Fruit fly (Drosophila melanogaster) whole organism, embryonic: ENCODE data around the gene TkR86C.

Experiments
- ATbp ChIP-seq: fragments of 200-800 bp; sonication (Bioruptor generic); optimal IDR thresholded peaks from 2 replicates; lab custom pipeline; 2017; ENCODE audit warnings: missing biosample characterization, mild to moderate bottlenecking, missing genetic modification characterization, missing genetic modification reagents
- Antp ChIP-seq: fragments of 200-800 bp; sonication (Bioruptor generic); optimal IDR thresholded peaks from 3 replicates; lab custom pipeline; 2016; ENCODE audit warnings: missing biosample characterization, missing genetic modification characterization
- BtbVII ChIP-seq: fragments of 200-800 bp; sonication (Bioruptor generic); optimal IDR thresholded peaks from 3 replicates; lab custom pipeline; 2017; ENCODE audit warnings: missing biosample characterization, mild to moderate bottlenecking, missing genetic modification characterization
- CG10274 ChIP-seq: fragments of 200-800 bp; sonication (Bioruptor generic); optimal IDR thresholded peaks from 3 replicates; lab custom pipeline; 2017; ENCODE audit warnings: missing biosample characterization, mild to moderate bottlenecking, missing genetic modification characterization
- CG10321 ChIP-seq: fragments of 200-800 bp; sonication (Bioruptor generic); IDR thresholded peaks from 2 replicates; pipeline ENCODE4 v1.3.6; 2022; ENCODE audit warnings: missing biosample characterization, missing genetic modification characterization
- CG13296 ChIP-seq: fragments of 200-800 bp; sonication (Bioruptor generic); optimal IDR thresholded peaks from 3 replicates; lab custom pipeline; 2018; ENCODE audit warnings: missing biosample characterization, mild to moderate bottlenecking, missing genetic modification characterization
- CG14667 ChIP-seq: fragments of 200-800 bp; sonication (Bioruptor generic); IDR thresholded peaks from 2 replicates; pipeline ENCODE4 v1.3.6; 2022; ENCODE audit warnings: missing biosample characterization, missing genetic modification characterization
- CG14710 ChIP-seq: fragments of 200-800 bp; sonication (Bioruptor generic); optimal IDR thresholded peaks from 3 replicates; lab custom pipeline; 2019; ENCODE audit warnings: missing biosample characterization, mild to moderate bottlenecking, missing genetic modification characterization, moderate library complexity
- CG16779 ChIP-seq: fragments of 200-800 bp; sonication (Bioruptor generic); IDR thresholded peaks from 2 replicates; pipeline ENCODE4 v1.3.6; 2022; ENCODE audit warnings: missing biosample characterization, missing genetic modification characterization
- CG2199 ChIP-seq: fragments of 200-800 bp; sonication (Bioruptor generic); IDR thresholded peaks from 3 replicates; pipeline ENCODE4 v1.3.6; 2022; ENCODE audit warnings: missing biosample characterization, missing genetic modification characterization
- CG32532 ChIP-seq: fragments of 200-800 bp; sonication (Bioruptor generic); IDR thresholded peaks from 2 replicates; pipeline ENCODE4 v1.3.6; 2022; ENCODE audit warnings: missing biosample characterization, missing genetic modification characterization
- CG4282 ChIP-seq: fragments of 200-800 bp; sonication (Bioruptor generic); optimal IDR thresholded peaks from 2 replicates; lab custom pipeline; 2016; ENCODE audit warnings: missing biosample characterization, missing genetic modification characterization
- CG6683 ChIP-seq: fragments of 200-800 bp; sonication (Bioruptor generic); optimal IDR thresholded peaks from 2 replicates; lab custom pipeline; 2017; ENCODE audit warnings: missing biosample characterization, mild to moderate bottlenecking, missing genetic modification characterization, missing genetic modification reagents
- CG8290 ChIP-seq, 3 experiments: fragments of 200-800 bp; sonication (Bioruptor generic); optimal IDR thresholded peaks; 2 replicates each; lab custom pipeline; 2016 to 2019; ENCODE audit warnings: missing biosample characterization in 3 of 3, missing genetic modification characterization in 3 of 3, mild to moderate bottlenecking in 2 of 3, moderate library complexity in 1 of 3
- CG9215 ChIP-seq: fragments of 200-800 bp; sonication (Bioruptor generic); IDR thresholded peaks from 2 replicates; pipeline ENCODE4 v1.3.6; 2022; ENCODE audit warnings: missing biosample characterization, missing genetic modification characterization
- CG9727 ChIP-seq: fragments of 200-800 bp; sonication (Bioruptor generic); optimal IDR thresholded peaks from 3 replicates; lab custom pipeline; 2017; ENCODE audit warnings: missing biosample characterization, mild to moderate bottlenecking, missing genetic modification characterization
- Dbx ChIP-seq: fragments of 200-800 bp; sonication (Bioruptor generic); IDR thresholded peaks from 3 replicates; pipeline ENCODE4 v1.3.6; 2022; ENCODE audit warnings: missing biosample characterization, missing genetic modification characterization
- H2.0 ChIP-seq: fragments of 200-800 bp; sonication (Bioruptor generic); IDR thresholded peaks from 2 replicates; pipeline ENCODE4 v1.3.6; 2022; ENCODE audit warnings: missing biosample characterization, missing genetic modification characterization
- HmgZ ChIP-seq: fragments of 200-800 bp; sonication (Bioruptor generic); optimal IDR thresholded peaks from 2 replicates; lab custom pipeline; 2018; ENCODE audit warnings: missing biosample characterization, mild to moderate bottlenecking, missing genetic modification characterization
- MESR4 ChIP-seq: fragments of 200-800 bp; sonication (Bioruptor generic); optimal IDR thresholded peaks from 2 replicates; lab custom pipeline; 2018; ENCODE audit warnings: missing biosample characterization, mild to moderate bottlenecking, missing genetic modification characterization, moderate library complexity
- Mad ChIP-seq: fragments of 200-800 bp; sonication (Bioruptor generic); optimal IDR thresholded peaks from 2 replicates; lab custom pipeline; 2016; ENCODE audit warnings: missing biosample characterization, missing genetic modification characterization
- Mrtf ChIP-seq: fragments of 200-800 bp; sonication (Bioruptor generic); IDR thresholded peaks from 3 replicates; pipeline ENCODE4 v1.3.6; 2022; ENCODE audit warnings: missing biosample characterization, missing genetic modification characterization
- NC2β ChIP-seq: fragments of 200-800 bp; sonication (Bioruptor generic); optimal IDR thresholded peaks from 2 replicates; lab custom pipeline; 2016; ENCODE audit warnings: missing biosample characterization, missing genetic modification characterization
- Neu2 ChIP-seq: fragments of 200-800 bp; sonication (Bioruptor generic); optimal IDR thresholded peaks from 3 replicates; lab custom pipeline; 2016; ENCODE audit warnings: missing biosample characterization, missing genetic modification characterization, borderline replicate concordance
- Nf-YB ChIP-seq: fragments of 200-800 bp; sonication (Bioruptor generic); optimal IDR thresholded peaks from 3 replicates; lab custom pipeline; 2019; ENCODE audit warnings: missing biosample characterization, mild to moderate bottlenecking, missing genetic modification characterization, moderate library complexity
- Nf-YC ChIP-seq: fragments of 200-800 bp; optimal IDR thresholded peaks from 3 replicates; lab custom pipeline; 2019; ENCODE audit warnings: missing biosample characterization, mild to moderate bottlenecking, missing genetic modification characterization, moderate library complexity
- Ravus ChIP-seq: fragments of 200-800 bp; sonication (Bioruptor generic); IDR thresholded peaks from 2 replicates; pipeline ENCODE4 v1.3.6; 2022; ENCODE audit warnings: missing biosample characterization, missing genetic modification characterization
- Trl ChIP-seq, 3 experiments: fragments of >200 bp in 2 of 3; fragments of 200-800 bp in 1 of 3; sonication (Bioruptor generic) in 1 of 3; optimal IDR thresholded peaks; 2 replicates in 1 of 3; 3 replicates in 2 of 3; lab custom pipeline; 2016 to 2017; ENCODE audit warnings: missing biosample characterization in 1 of 3, missing genetic modification characterization in 1 of 3
- Vsx1 ChIP-seq: fragments of 200-800 bp; sonication (Bioruptor generic); optimal IDR thresholded peaks from 2 replicates; lab custom pipeline; 2017; ENCODE audit warnings: missing biosample characterization, mild to moderate bottlenecking, missing genetic modification characterization, missing genetic modification reagents
- az2 ChIP-seq: fragments of 200-800 bp; sonication (Bioruptor generic); optimal IDR thresholded peaks from 3 replicates; lab custom pipeline; 2016; ENCODE audit warnings: missing biosample characterization, missing genetic modification characterization
- bcd ChIP-seq: fragments of 200-800 bp; sonication (Bioruptor generic); optimal IDR thresholded peaks from 2 replicates; lab custom pipeline; 2017; ENCODE audit warnings: missing biosample characterization, mild to moderate bottlenecking, missing genetic modification characterization
- cg ChIP-seq: fragments of 200-800 bp; sonication (Bioruptor generic); optimal IDR thresholded peaks from 3 replicates; lab custom pipeline; 2019; ENCODE audit warnings: missing biosample characterization, mild to moderate bottlenecking, missing genetic modification characterization, moderate library complexity
- dimm ChIP-seq: fragments of 200-800 bp; sonication (Bioruptor generic); IDR thresholded peaks from 2 replicates; pipeline ENCODE4 v1.3.6; 2022; ENCODE audit warnings: missing biosample characterization, missing genetic modification characterization
- dpn ChIP-seq, 2 experiments: fragments of 200-800 bp; sonication (Bioruptor generic); optimal IDR thresholded peaks; 3 replicates each; lab custom pipeline; 2016; ENCODE audit warnings: missing biosample characterization in 2 of 2, missing genetic modification characterization in 2 of 2
- gsb ChIP-seq: fragments of 200-800 bp; sonication (Bioruptor generic); IDR thresholded peaks from 2 replicates; pipeline ENCODE4 v1.3.6; 2022; ENCODE audit warnings: missing biosample characterization, missing genetic modification characterization
- hkb ChIP-seq, 2 experiments: fragments of 200-800 bp in 1 of 2; fragments of >200 bp in 1 of 2; sonication (Bioruptor generic) in 1 of 2; IDR thresholded peaks in 1 of 2; optimal IDR thresholded peaks in 1 of 2; 2 replicates each; pipeline versions ENCODE4 v1.3.6 to Lab custom; 2017 to 2022; ENCODE audit warnings: missing biosample characterization in 1 of 2, missing genetic modification characterization in 1 of 2
- jumu ChIP-seq: fragments of 200-800 bp; sonication (Bioruptor generic); optimal IDR thresholded peaks from 3 replicates; lab custom pipeline; 2016; ENCODE audit warnings: missing biosample characterization, missing genetic modification characterization
- lola ChIP-seq, 3 experiments: fragments of >200 bp in 2 of 3; fragments of 200-800 bp in 1 of 3; sonication (Bioruptor generic) in 1 of 3; optimal IDR thresholded peaks; 2 replicates each; lab custom pipeline; 2017 to 2019; ENCODE audit warnings: missing biosample characterization in 3 of 3, missing genetic modification characterization in 3 of 3, mild to moderate bottlenecking in 1 of 3, moderate library complexity in 1 of 3
- maf-S ChIP-seq: fragments of 200-800 bp; sonication (Bioruptor generic); optimal IDR thresholded peaks from 2 replicates; lab custom pipeline; 2016; ENCODE audit warnings: missing biosample characterization, missing genetic modification characterization
- mam ChIP-seq: fragments of 200-800 bp; sonication (Bioruptor generic); optimal IDR thresholded peaks from 3 replicates; lab custom pipeline; 2016; ENCODE audit warnings: missing biosample characterization, missing genetic modification characterization
- mirr ChIP-seq: fragments of 200-800 bp; sonication (Bioruptor generic); optimal IDR thresholded peaks from 3 replicates; lab custom pipeline; 2018; ENCODE audit warnings: missing biosample characterization, mild to moderate bottlenecking, missing genetic modification characterization
- nerfin-2 ChIP-seq: fragments of 200-800 bp; sonication (Bioruptor generic); IDR thresholded peaks from 2 replicates; pipeline ENCODE4 v1.3.6; 2022; ENCODE audit warnings: missing biosample characterization, missing genetic modification characterization; ENCODE audit not compliant: partially characterized antibody
- nmo ChIP-seq: fragments of 200-800 bp; sonication (Bioruptor generic); optimal IDR thresholded peaks from 2 replicates; lab custom pipeline; 2018; ENCODE audit warnings: missing biosample characterization, mild to moderate bottlenecking, missing genetic modification characterization, moderate library complexity
- pfk ChIP-seq: fragments of 200-800 bp; sonication (Bioruptor generic); optimal IDR thresholded peaks from 2 replicates; lab custom pipeline; 2018; ENCODE audit warnings: missing biosample characterization, mild to moderate bottlenecking, missing genetic modification characterization, moderate library complexity
- pnt ChIP-seq: fragments of 200-800 bp; sonication (Bioruptor generic); optimal IDR thresholded peaks from 3 replicates; lab custom pipeline; 2016; ENCODE audit warnings: missing biosample characterization, missing genetic modification characterization
- pzg ChIP-seq: fragments of 200-800 bp; sonication (Bioruptor generic); optimal IDR thresholded peaks from 3 replicates; lab custom pipeline; 2018; ENCODE audit warnings: missing biosample characterization, mild to moderate bottlenecking, missing genetic modification characterization, moderate library complexity
- tll ChIP-seq, 2 experiments: fragments of 200-800 bp in 1 of 2; fragments of >200 bp in 1 of 2; sonication (Bioruptor generic) in 1 of 2; optimal IDR thresholded peaks; 2 replicates each; lab custom pipeline; 2017 to 2019; ENCODE audit warnings: missing biosample characterization in 2 of 2, missing genetic modification characterization in 2 of 2, mild to moderate bottlenecking in 1 of 2, moderate library complexity in 1 of 2
- tx ChIP-seq: fragments of 200-800 bp; sonication (Bioruptor generic); optimal IDR thresholded peaks from 2 replicates; lab custom pipeline; 2016; ENCODE audit warnings: missing biosample characterization, missing genetic modification characterization
- z ChIP-seq: fragments of 200-800 bp; sonication (Bioruptor generic); IDR thresholded peaks from 3 replicates; pipeline ENCODE4 v1.3.6; 2022; ENCODE audit warnings: missing biosample characterization, missing genetic modification characterization

TkR86C gene

DNA sequence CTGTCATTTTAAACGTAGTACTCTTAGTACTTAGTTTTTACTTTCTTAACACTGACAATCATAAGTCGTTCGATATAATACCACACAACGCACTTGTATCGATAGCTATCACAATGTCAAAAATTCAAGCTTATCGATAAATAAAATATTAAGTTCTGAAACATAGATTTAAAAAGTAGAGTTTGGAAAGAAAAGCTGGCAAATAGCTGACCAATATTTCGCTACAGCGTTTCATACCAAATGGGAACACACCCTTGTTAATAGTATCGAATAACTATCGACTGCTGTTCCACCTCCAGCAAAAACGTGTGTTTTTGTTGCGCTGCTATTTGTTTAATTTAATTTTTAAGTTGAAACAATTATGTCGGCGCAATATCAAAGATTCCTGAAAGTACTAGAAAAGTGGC, 54.7 kb downstream of the TkR86C start, which contains the start of the genes pug, CG14683 and CG46459 (continued):
- TF ChIP-seq CG14710 (tag; lab: Kevin White, UChicago), result peak; percentile 64
- TF ChIP-seq bcd (GFP tag; lab: Kevin White, UChicago), result peak; percentile 16
- no peak for TF ChIP-seq Vsx1 (GFP tag; lab: Kevin White, UChicago)
- no peak for TF ChIP-seq CG2199 (GFP tag; lab: Robert Waterston, UW)
- TF ChIP-seq Mrtf (GFP tag; lab: Robert Waterston, UW), result no peak
- TF ChIP-seq CG10321 (GFP tag; lab: Robert Waterston, UW), result no peak
- peak; percentile 94 for TF ChIP-seq nerfin-2 (GFP tag; lab: Robert Waterston, UW)
- no peak for TF ChIP-seq gsb
- no peak for TF ChIP-seq cg (GFP tag; lab: Kevin White, UChicago)
- peak; percentile 33 for TF ChIP-seq CG9727 (GFP tag; lab: Kevin White, UChicago)
- no peak for TF ChIP-seq mirr (GFP tag; lab: Kevin White, UChicago)
- TF ChIP-seq CG6683, result no peak
- TF ChIP-seq HmgZ (tag; lab: Kevin White, UChicago), result peak; percentile 24
- TF ChIP-seq nmo (GFP tag; lab: Kevin White, UChicago), result peak; percentile 63
- no peak for TF ChIP-seq hkb (optimal IDR thresholded peaks at IDR 0.05; lab: Kevin White, UChicago)
- peak; percentile 35; the same call in 1 of the 2 replicates for TF ChIP-seq hkb (GFP tag; IDR thresholded peaks at IDR 0.05; lab: Robert Waterston, UW)
- TF ChIP-seq dimm, result no peak
- TF ChIP-seq ATbp, result no peak
- TF ChIP-seq Nf-YC (tag; lab: Kevin White, UChicago), result peak; percentile 25
- TF ChIP-seq pzg (GFP tag; lab: Kevin White, UChicago), result peak; percentile 68
- TF ChIP-seq BtbVII (GFP tag; lab: Kevin White, UChicago), result no peak
- peak; percentile 18 for TF ChIP-seq tx
- TF ChIP-seq pfk (GFP tag; lab: Kevin White, UChicago), result no peak
- peak; percentile 58 for TF ChIP-seq CG8290 (GFP tag; optimal IDR thresholded peaks at IDR 0.05; lab: Kevin White, UChicago)
- no peak for TF ChIP-seq CG8290 (tag; optimal IDR thresholded peaks at IDR 0.05; lab: Kevin White, UChicago)
- no peak for TF ChIP-seq CG14667 (GFP tag; lab: Robert Waterston, UW)
- peak; percentile 64 for TF ChIP-seq Antp (GFP tag; lab: Kevin White, UChicago)
- TF ChIP-seq Trl (optimal IDR thresholded peaks at IDR 0.05; lab: Kevin White, UChicago), result no peak
- peak; percentile 73 for TF ChIP-seq Trl (GFP tag; optimal IDR thresholded peaks at IDR 0.05; lab: Kevin White, UChicago)
- no peak for TF ChIP-seq Neu2 (GFP tag; lab: Kevin White, UChicago)
- no peak for TF ChIP-seq CG10274
- TF ChIP-seq CG4282 (GFP tag; lab: Kevin White, UChicago), result no peak
- peak; percentile 41 for TF ChIP-seq Mad (GFP tag; lab: Kevin White, UChicago)
- peak; percentile 21 to 60 for TF ChIP-seq dpn (GFP tag; optimal IDR thresholded peaks at IDR 0.05; lab: Kevin White, UChicago)
- no peak for TF ChIP-seq Nf-YB (GFP tag; lab: Kevin White, UChicago)
- TF ChIP-seq az2 (GFP tag; lab: Kevin White, UChicago), result peak; percentile 4
- no peak for TF ChIP-seq H2.0 (GFP tag; lab: Robert Waterston, UW)
- peak; percentile 2 for TF ChIP-seq NC2β (GFP tag; lab: Kevin White, UChicago)
- TF ChIP-seq CG32532 (GFP tag; lab: Robert Waterston, UW), result peak; percentile 42; the same call in 1 of the 2 replicates
- no peak for TF ChIP-seq Ravus (GFP tag; lab: Robert Waterston, UW)
- TF ChIP-seq pnt, result peak; percentile 17
- TF ChIP-seq CG13296 (GFP tag; lab: Kevin White, UChicago), result no peak
- 0 out of 3 replicates have a peak, but pooled peaks have one; percentile 53 for TF ChIP-seq Dbx (GFP tag; lab: Robert Waterston, UW)
- TF ChIP-seq z (GFP tag; lab: Robert Waterston, UW), result no peak
- peak; percentile 41 for TF ChIP-seq maf-S
- peak; percentile 45 for TF ChIP-seq MESR4 (GFP tag; lab: Kevin White, UChicago)
- TF ChIP-seq tll (GFP tag; optimal IDR thresholded peaks at IDR 0.05; lab: Kevin White, UChicago), result no peak
- no peak for TF ChIP-seq CG16779 (GFP tag; lab: Robert Waterston, UW)
- TF ChIP-seq jumu (GFP tag; lab: Kevin White, UChicago), result peak; percentile 25
- peak in 1 of 3 experiments; percentile 26 for TF ChIP-seq lola (GFP tag; optimal IDR thresholded peaks at IDR 0.05; lab: Kevin White, UChicago)
- peak; percentile 71 for TF ChIP-seq mam (GFP tag; lab: Kevin White, UChicago)
- 0 out of 2 replicates have a peak, but pooled peaks have one; percentile 22 for TF ChIP-seq CG9215 (GFP tag; lab: Robert Waterston, UW)
